Worm (Caenorhabditis elegans) whole organism, mixed stage, embryonic: ENCODE results near the gene oac-54.

ENCODE experiments used
- cnd-1 ChIP-seq: fragments of 200-800 bp; sonication (Bioruptor generic); optimal IDR thresholded peaks from 2 replicates; lab custom pipeline; 2018; ENCODE audit warnings: mild to moderate bottlenecking, missing genetic modification characterization, missing compliant biosample characterization
- elt-3 ChIP-seq: fragments of 150-350 bp; optimal IDR thresholded peaks from 2 replicates; lab custom pipeline; 2014; ENCODE audit warnings: missing biosample characterization, missing genetic modification characterization
- lin-13 ChIP-seq: fragments of 150-350 bp; optimal IDR thresholded peaks from 2 replicates; lab custom pipeline; 2014; ENCODE audit warnings: missing biosample characterization, missing genetic modification characterization
- nhr-237 ChIP-seq: fragments of 150-350 bp; optimal IDR thresholded peaks from 2 replicates; lab custom pipeline; 2014; ENCODE audit warnings: missing biosample characterization, missing genetic modification characterization
- nhr-76 ChIP-seq: sonication (generic microtip); optimal IDR thresholded peaks from 2 replicates; lab custom pipeline; 2017; ENCODE audit warnings: missing biosample characterization, missing genetic modification characterization
- pha-4 ChIP-seq: fragments of 150-350 bp; optimal IDR thresholded peaks from 2 replicates; lab custom pipeline; 2018; ENCODE audit warnings: missing biosample characterization, missing genetic modification reagents, missing genetic modification characterization
- snpc-4 ChIP-seq: fragments of 150-350 bp; optimal IDR thresholded peaks from 2 replicates; lab custom pipeline; 2014; ENCODE audit warnings: missing biosample characterization, missing genetic modification characterization
- unc-39 ChIP-seq: fragments of 150-350 bp; optimal IDR thresholded peaks from 2 replicates; lab custom pipeline; 2014; ENCODE audit warnings: missing biosample characterization, missing genetic modification characterization
- unc-62 ChIP-seq: fragments of 150-350 bp; optimal IDR thresholded peaks from 2 replicates; lab custom pipeline; 2014; ENCODE audit warnings: missing biosample characterization, missing genetic modification reagents, missing genetic modification characterization

DNA sequence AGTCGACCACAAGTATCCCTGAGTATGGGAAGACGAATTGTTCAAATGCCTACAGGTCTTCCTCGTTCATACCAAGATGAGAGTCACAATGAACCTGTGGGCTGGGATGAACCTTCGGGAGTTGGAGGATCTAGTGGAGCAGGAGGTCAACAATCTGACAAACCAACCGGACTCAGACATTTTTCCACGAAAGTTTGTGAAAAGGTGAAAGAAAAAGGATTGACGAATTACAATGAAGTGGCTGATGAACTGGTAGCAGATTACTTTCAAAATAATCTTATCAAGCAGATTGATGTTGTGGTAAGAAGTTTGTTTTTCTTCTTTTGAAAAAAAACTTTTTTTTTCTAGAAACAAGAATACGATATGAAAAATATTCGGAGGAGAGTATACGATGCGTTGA, 12.1 kb downstream of the oac-54 start:
- TF ChIP-seq unc-62 (GFP tag; lab: Kevin White, UChicago), result no peak
- no peak for TF ChIP-seq pha-4
- TF ChIP-seq nhr-237 (tag; lab: Kevin White, UChicago), result no peak
- TF ChIP-seq snpc-4 (tag; lab: Kevin White, UChicago), result no peak
- TF ChIP-seq unc-39 (tag; lab: Kevin White, UChicago), result no peak
- no peak for TF ChIP-seq lin-13 (tag; lab: Kevin White, UChicago)
- no peak for TF ChIP-seq nhr-76 (tag; lab: Kevin White, UChicago)
- TF ChIP-seq elt-3 (tag; lab: Kevin White, UChicago), result no peak
- no peak for TF ChIP-seq cnd-1 (tag; lab: Kevin White, UChicago)
